Worm (Caenorhabditis elegans) whole organism, early embryonic: ENCODE results near the gene H20J04.4.

ENCODE experiments used
- B0310.2 ChIP-seq: sonication (generic microtip); optimal IDR thresholded peaks from 2 replicates; lab custom pipeline; 2016; ENCODE audit warnings: mild to moderate bottlenecking, missing genetic modification characterization, missing compliant biosample characterization
- F13C5.2 ChIP-seq: sonication (generic microtip); optimal IDR thresholded peaks from 2 replicates; lab custom pipeline; 2017; ENCODE audit warnings: mild to moderate bottlenecking, missing genetic modification characterization, inconsistent platforms, missing compliant biosample characterization
- aly-1 ChIP-seq: sonication (generic microtip); optimal IDR thresholded peaks from 2 replicates; lab custom pipeline; 2016; ENCODE audit warnings: missing genetic modification characterization, missing compliant biosample characterization
- ama-1 ChIP-seq: fragments of 150-350 bp; optimal IDR thresholded peaks from 2 replicates; lab custom pipeline; 2014
- ceh-13 ChIP-seq: fragments of 200-800 bp; sonication (Bioruptor generic); optimal IDR thresholded peaks from 2 replicates; lab custom pipeline; 2018; ENCODE audit warnings: mild to moderate bottlenecking, missing genetic modification characterization, missing compliant biosample characterization
- ceh-36 ChIP-seq: sonication (generic microtip); optimal IDR thresholded peaks from 2 replicates; lab custom pipeline; 2016; ENCODE audit warnings: missing genetic modification characterization, inconsistent platforms, missing compliant biosample characterization
- ets-7 ChIP-seq: sonication (generic microtip); optimal IDR thresholded peaks from 2 replicates; lab custom pipeline; 2016; ENCODE audit warnings: missing genotype, missing genetic modification characterization, missing compliant biosample characterization
- flt-1 ChIP-seq: fragments of 200-800 bp; sonication (Bioruptor generic); IDR thresholded peaks from 2 replicates; pipeline ENCODE4 v1.3.6; 2022; ENCODE audit warnings: missing genetic modification characterization, missing compliant biosample characterization
- hmbx-1 ChIP-seq: sonication (generic microtip); optimal IDR thresholded peaks from 2 replicates; lab custom pipeline; 2016; ENCODE audit warnings: mild to moderate bottlenecking, missing genetic modification characterization, missing compliant biosample characterization
- hmg-4 ChIP-seq: fragments of 200-800 bp; sonication (Bioruptor generic); optimal IDR thresholded peaks from 2 replicates; lab custom pipeline; 2018; ENCODE audit warnings: mild to moderate bottlenecking, missing genetic modification characterization, missing compliant biosample characterization
- hnd-1 ChIP-seq: sonication (generic microtip); optimal IDR thresholded peaks from 2 replicates; lab custom pipeline; 2016; ENCODE audit warnings: missing genetic modification characterization, missing compliant biosample characterization
- pes-1 ChIP-seq: fragments of 200-800 bp; sonication (Bioruptor generic); IDR thresholded peaks from 2 replicates; pipeline ENCODE4 v1.3.6; 2022; ENCODE audit warnings: missing genetic modification reagents, missing genetic modification characterization, missing compliant biosample characterization
- scrt-1 ChIP-seq: fragments of 200-800 bp; sonication (Bioruptor generic); IDR thresholded peaks from 2 replicates; pipeline ENCODE4 v1.3.6; 2022; ENCODE audit warnings: missing genetic modification characterization, missing compliant biosample characterization
- sea-1 ChIP-seq: fragments of 200-800 bp; sonication (Bioruptor generic); conservative IDR thresholded peaks from 2 replicates; pipeline ENCODE4 v1.3.6; 2022; ENCODE audit warnings: missing genetic modification characterization, missing compliant biosample characterization
- tbx-11 ChIP-seq: fragments of 200-800 bp; sonication (Bioruptor generic); IDR thresholded peaks from 2 replicates; pipeline ENCODE4 v1.3.6; 2022; ENCODE audit warnings: missing genetic modification characterization, missing compliant biosample characterization
- tbx-37 ChIP-seq: fragments of 200-800 bp; sonication (Bioruptor generic); conservative IDR thresholded peaks from 2 replicates; pipeline ENCODE4 v1.3.6; 2022; ENCODE audit warnings: missing genetic modification reagents, missing genetic modification characterization, missing compliant biosample characterization
- tra-4 ChIP-seq: sonication (generic microtip); optimal IDR thresholded peaks from 2 replicates; lab custom pipeline; 2017; ENCODE audit warnings: missing genetic modification characterization, missing compliant biosample characterization

The H20J04.4 gene

DNA sequence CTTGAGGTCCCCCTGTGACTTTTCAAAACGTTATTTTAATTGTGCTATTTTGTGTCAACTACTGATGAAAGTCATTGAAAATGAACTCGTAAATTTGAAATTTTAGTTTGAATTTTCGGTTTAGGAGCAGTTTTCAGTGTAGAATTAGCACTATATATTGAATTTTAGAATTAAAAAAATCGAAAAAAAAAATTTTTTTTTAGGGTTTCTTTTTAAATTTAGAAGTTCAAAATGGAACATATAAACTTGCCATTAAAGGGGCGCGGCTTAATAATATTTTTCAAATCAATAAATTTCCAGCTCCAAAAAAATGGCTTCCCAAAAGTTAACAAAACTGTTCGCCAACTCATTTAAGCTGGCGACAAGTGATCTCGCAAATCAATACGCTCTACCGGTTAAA lies 22.1 kb downstream of the H20J04.4 start, which contains the start of gene H20J04.9:
Gene H20J04.9, plus strand, starts transcription at position 301 of the 400 bp plus-strand sequence.
- no peak for TF ChIP-seq ceh-36
- no peak for TF ChIP-seq aly-1 (tag; lab: Kevin White, UChicago)
- no peak for TF ChIP-seq sea-1 (GFP tag; lab: Robert Waterston, UW)

DNA sequence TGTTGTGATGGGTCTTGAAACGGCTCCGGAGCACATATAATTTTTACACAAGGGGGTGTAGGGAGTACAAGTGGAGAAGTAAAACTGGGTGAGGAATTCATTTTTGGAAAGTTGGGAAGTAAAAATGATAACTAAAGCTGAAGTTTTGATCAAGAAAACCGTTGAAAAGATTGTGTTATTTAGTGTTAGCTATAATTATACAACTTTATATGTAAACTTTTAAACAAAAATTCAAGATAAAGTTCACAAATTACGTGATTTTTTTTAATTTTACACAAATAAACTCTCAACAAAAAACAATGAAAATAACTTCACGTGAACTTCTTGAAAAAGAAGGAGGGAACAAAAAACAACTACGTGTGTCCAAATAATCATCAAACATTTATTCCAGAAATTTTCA lies 26.4 kb downstream of the H20J04.4 start, which contains the start of the genes H20J04.7 and H20J04.1:
Gene H20J04.7, minus strand, starts transcription at position 101 of the 400 bp plus-strand sequence.
Gene H20J04.1, plus strand, starts transcription at position 397 of the 400 bp plus-strand sequence.
- TF ChIP-seq F13C5.2 = no peak
- no peak for TF ChIP-seq pes-1 (GFP tag; lab: Robert Waterston, UW)
- no peak for TF ChIP-seq tra-4 (tag; lab: Kevin White, UChicago)
- TF ChIP-seq hnd-1 = no peak
- no peak for TF ChIP-seq ama-1 (lab: Kevin White, UChicago)
- TF ChIP-seq flt-1 (GFP tag; lab: Robert Waterston, UW) = no peak
- no peak for TF ChIP-seq scrt-1 (GFP tag; lab: Robert Waterston, UW)
- TF ChIP-seq B0310.2 = no peak
- TF ChIP-seq ets-7 = no peak
- TF ChIP-seq aly-1 (tag; lab: Kevin White, UChicago) = no peak
- TF ChIP-seq hmg-4 (GFP tag; lab: Kevin White, UChicago) = no peak
- TF ChIP-seq tbx-11 = no peak
- no peak for TF ChIP-seq tbx-37 (GFP tag; lab: Robert Waterston, UW)
- no peak for TF ChIP-seq ceh-36
- TF ChIP-seq sea-1 (GFP tag; lab: Robert Waterston, UW) = no peak

DNA sequence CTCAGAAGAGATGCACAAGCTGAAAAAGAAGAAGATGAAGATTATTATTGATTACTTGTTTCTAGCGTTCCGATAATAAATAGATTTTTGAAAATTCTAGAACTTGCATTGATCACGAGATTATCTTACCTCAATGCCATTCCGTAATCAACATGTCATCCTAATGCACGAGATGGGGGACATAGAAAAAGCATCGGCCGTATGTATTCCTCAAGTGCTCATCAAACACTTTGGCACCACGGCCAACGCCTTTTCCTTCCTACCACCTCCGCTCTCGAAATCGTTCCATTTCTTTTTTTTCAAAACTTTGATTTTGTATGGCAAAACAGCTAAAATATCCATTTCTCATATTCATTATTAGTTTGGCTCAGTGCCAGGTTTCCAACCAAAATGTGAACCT lies 29.9 kb downstream of the H20J04.4 start, which contains the start of gene lat-2:
Gene lat-2, plus strand, starts transcription at position 301 of the 400 bp plus-strand sequence.
- TF ChIP-seq pes-1 (GFP tag; lab: Robert Waterston, UW) (no peak), ceh-13 (GFP tag; lab: Kevin White, UChicago) (no peak), flt-1 (GFP tag; lab: Robert Waterston, UW) (no peak), tbx-37 (GFP tag; lab: Robert Waterston, UW) (no peak), F13C5.2 (no peak), ets-7 (no peak), sea-1 (GFP tag; lab: Robert Waterston, UW) (no peak), hmbx-1 (tag; lab: Kevin White, UChicago) (no peak), aly-1 (tag; lab: Kevin White, UChicago) (no peak), hnd-1 (no peak), B0310.2 (no peak)

DNA sequence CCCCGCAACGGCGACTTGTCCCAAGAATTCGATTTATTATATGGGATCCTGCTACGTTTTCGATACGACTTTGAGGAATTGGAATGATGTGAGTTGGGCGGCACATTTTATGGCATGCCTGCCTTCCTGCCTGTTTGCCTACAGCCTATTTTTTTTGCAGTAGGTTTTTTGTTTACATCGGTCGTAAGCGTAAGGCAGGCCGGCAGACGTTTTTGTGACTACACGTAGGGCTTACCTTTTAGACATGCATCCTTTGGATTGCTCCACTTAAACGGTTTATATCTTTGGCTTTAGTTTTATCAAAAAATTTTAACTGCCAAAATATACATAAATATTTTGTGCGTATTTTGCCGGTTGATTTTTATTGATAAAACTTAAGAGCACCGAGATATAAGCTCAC lies 30.4 kb downstream of the H20J04.4 start:
- TF ChIP-seq sea-1 (GFP tag; lab: Robert Waterston, UW) (no peak), aly-1 (tag; lab: Kevin White, UChicago) (no peak), hmg-4 (GFP tag; lab: Kevin White, UChicago) (no peak), hmbx-1 (tag; lab: Kevin White, UChicago) (no peak), pes-1 (GFP tag; lab: Robert Waterston, UW) (no peak), B0310.2 (no peak), flt-1 (GFP tag; lab: Robert Waterston, UW) (no peak), ets-7 (no peak)

DNA sequence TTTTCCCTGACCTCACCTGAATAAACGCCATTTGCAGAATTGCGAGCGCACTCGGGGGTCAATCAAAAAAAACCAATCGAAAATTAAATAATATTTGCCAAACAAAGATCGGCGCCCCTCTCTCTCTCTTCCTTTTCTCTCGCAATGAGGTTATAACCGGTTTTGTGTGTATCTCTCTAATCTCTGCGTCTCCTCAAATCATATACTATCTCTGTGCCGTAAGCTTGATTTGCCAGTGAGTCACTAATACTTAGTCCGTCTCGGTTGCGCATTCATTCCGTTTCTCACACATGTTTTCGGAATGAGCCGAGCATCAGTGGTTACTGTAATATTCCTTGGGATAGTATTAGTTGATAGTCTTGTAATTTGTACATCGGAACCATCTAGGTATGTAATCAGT lies 33.3 kb downstream of the H20J04.4 start:
- TF ChIP-seq tbx-11 = no peak
- TF ChIP-seq ama-1 (lab: Kevin White, UChicago) = no peak
- TF ChIP-seq tra-4 (tag; lab: Kevin White, UChicago) = no peak
- TF ChIP-seq hnd-1 = no peak
- TF ChIP-seq sea-1 (GFP tag; lab: Robert Waterston, UW) = no peak
- TF ChIP-seq ceh-36 = no peak
- no peak for TF ChIP-seq B0310.2
- TF ChIP-seq F13C5.2 = no peak
- TF ChIP-seq hmbx-1 (tag; lab: Kevin White, UChicago) = no peak
- TF ChIP-seq pes-1 (GFP tag; lab: Robert Waterston, UW) = no peak
- TF ChIP-seq scrt-1 (GFP tag; lab: Robert Waterston, UW) = no peak
- no peak for TF ChIP-seq hmg-4 (GFP tag; lab: Kevin White, UChicago)
- TF ChIP-seq ceh-13 (GFP tag; lab: Kevin White, UChicago) = no peak
- no peak for TF ChIP-seq ets-7

DNA sequence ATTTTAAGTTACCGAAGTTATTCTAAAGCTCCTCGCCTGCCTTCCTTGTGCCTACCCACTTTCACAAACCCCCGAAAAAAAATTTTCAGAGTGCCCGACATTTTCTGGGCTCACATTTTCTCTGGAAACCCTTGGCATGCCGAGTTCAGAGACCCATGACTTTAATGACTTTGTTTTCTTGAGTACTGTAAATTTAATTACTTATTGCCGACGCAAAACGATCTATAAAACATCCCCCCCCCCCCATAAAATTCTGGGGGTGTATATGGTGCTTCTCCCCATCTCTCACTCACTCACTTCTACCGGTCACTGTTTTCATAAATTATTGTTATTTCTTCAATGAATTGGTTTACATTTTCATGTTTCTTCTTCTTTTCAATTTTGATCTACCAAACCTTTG lies 39.1 kb downstream of the H20J04.4 start, which contains the start of gene try-9:
Gene try-9, plus strand, starts transcription at position 301 of the 400 bp plus-strand sequence.
- TF ChIP-seq B0310.2 (no peak), scrt-1 (GFP tag; lab: Robert Waterston, UW) (no peak), ceh-36 (no peak)

DNA sequence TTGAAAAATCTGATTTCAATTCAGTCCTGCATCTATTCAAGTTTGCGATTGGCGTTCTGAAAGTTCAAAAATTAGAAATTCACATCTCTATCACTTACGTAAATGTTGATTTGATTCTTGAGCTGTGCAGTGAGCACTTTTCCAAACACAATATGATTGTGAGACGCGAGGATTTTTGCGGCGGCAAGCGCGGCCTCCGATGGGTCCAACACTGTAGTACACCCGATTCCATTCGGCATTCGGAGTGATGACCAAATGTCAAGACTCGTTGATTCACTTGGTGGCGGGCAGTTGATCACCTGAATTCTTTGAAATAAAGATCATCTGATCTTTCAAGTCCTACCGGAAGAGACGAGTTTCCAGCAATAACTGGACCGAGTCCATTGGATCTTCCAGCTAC lies 40.9 kb downstream of the H20J04.4 start:
- TF ChIP-seq tbx-37 (GFP tag; lab: Robert Waterston, UW) = no peak
- no peak for TF ChIP-seq pes-1 (GFP tag; lab: Robert Waterston, UW)
- no peak for TF ChIP-seq hmg-4 (GFP tag; lab: Kevin White, UChicago)
- TF ChIP-seq tra-4 (tag; lab: Kevin White, UChicago) = no peak
- no peak for TF ChIP-seq ceh-36
- no peak for TF ChIP-seq hnd-1
- no peak for TF ChIP-seq tbx-11
- no peak for TF ChIP-seq aly-1 (tag; lab: Kevin White, UChicago)
- TF ChIP-seq F13C5.2 = no peak
- TF ChIP-seq flt-1 (GFP tag; lab: Robert Waterston, UW) = no peak

DNA sequence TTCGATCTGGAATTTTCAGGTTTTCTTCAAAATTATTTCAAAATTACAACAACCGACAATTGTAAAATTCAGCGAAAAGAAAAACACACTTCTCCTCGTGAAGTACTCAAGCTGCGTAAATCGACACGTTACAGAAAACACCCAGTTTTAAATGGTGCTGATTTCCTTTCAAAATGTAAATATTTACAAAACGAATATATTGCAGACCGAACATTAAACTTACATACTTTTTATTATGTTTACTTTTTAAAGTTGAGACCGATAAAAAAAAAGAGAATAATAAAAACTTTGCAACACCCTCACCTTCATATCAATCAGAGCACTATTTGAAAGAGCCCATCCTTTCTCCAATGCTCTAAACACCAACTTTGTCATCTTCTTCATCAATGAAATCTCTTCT lies 42.0 kb downstream of the H20J04.4 start:
- no peak for TF ChIP-seq scrt-1 (GFP tag; lab: Robert Waterston, UW)

DNA sequence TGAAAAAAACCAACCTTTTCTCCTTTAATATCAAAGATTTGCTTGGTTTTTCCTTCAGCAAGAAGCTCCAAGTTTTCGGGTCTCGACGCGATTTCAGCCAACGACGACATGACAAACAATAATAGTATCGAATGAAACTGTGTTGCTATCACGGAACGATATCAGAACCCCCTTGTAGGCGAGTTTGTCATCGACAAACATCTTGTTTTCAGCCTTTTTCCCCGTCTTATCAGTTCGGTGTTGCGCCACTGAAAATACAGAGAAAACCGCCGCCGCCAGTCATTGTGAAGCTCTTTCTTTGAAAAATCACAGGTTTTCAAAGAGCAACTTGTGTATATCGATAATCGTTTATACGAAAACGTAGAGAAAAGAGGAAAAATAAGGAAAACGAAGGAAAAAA lies 43.6 kb downstream of the H20J04.4 start, which contains the start of gene paic-1:
Gene paic-1, minus strand, starts transcription at position 120 of the 400 bp plus-strand sequence.
- TF ChIP-seq hnd-1 = no peak
- TF ChIP-seq pes-1 (GFP tag; lab: Robert Waterston, UW) = 0 out of 2 replicates have a peak, but pooled peaks have one; percentile 0
